Comparison of ENCODE assay signal across 2 worm cellular contexts in the genomic region with DNA sequence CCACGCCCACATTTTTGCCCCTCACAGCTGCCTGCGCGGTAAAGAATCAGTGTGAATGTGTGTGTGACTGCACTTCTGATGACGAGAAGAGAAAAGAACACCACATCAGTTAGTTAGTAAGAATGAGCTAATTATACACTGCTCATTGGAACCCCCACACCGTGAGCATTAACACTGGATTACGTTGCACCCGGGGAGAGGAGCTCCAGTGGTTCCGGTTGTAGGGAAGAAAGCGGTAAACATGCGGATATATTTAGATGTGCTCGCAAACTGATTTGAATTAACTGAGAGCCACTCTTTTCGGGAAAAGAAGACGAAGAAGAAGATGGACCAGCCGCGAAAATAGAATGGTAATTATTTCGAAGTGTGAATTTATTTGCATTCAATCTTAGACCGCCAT.
TF ChIP-seq lines count a peak whose summit lies in the region.

No protein-coding gene starts in this region.

TF ChIP-seq in whole organism, late embryonic, 69 proteins besides CTCF, POLR2A, EP300 and RAD21:
- TF ChIP-seq unc-42 (tag; optimal IDR thresholded peaks at IDR 0.05; lab: Kevin White, UChicago) = peak; percentile 77
- peak; percentile 18 for TF ChIP-seq ceh-31 (tag; optimal IDR thresholded peaks at IDR 0.05; lab: Kevin White, UChicago)
- TF ChIP-seq lim-6 (tag; optimal IDR thresholded peaks at IDR 0.05; lab: Kevin White, UChicago) = no peak

TF ChIP-seq in whole organism, mixed stage, embryonic, 35 proteins besides CTCF, POLR2A, EP300 and RAD21:
- TF ChIP-seq snpc-4 (tag; optimal IDR thresholded peaks at IDR 0.05; lab: Kevin White, UChicago) (no peak), mls-2 (tag; optimal IDR thresholded peaks at IDR 0.05; lab: Kevin White, UChicago) (no peak), ces-1 (GFP tag; optimal IDR thresholded peaks at IDR 0.05; lab: Kevin White, UChicago) (peak; percentile 63), ztf-11 (tag; optimal IDR thresholded peaks at IDR 0.05; lab: Kevin White, UChicago) (no peak), cnd-1 (tag; optimal IDR thresholded peaks at IDR 0.05; lab: Kevin White, UChicago) (no peak), unc-62 (GFP tag; optimal IDR thresholded peaks at IDR 0.05; lab: Kevin White, UChicago) (no peak), drap-1 (GFP tag; optimal IDR thresholded peaks at IDR 0.05; lab: Kevin White, UChicago) (no peak), ceh-83 (GFP tag; optimal IDR thresholded peaks at IDR 0.05; lab: Kevin White, UChicago) (no peak)
